Fruit fly (Drosophila melanogaster): ENCODE results near the gene CG7556.

The CG7556 gene

DNA sequence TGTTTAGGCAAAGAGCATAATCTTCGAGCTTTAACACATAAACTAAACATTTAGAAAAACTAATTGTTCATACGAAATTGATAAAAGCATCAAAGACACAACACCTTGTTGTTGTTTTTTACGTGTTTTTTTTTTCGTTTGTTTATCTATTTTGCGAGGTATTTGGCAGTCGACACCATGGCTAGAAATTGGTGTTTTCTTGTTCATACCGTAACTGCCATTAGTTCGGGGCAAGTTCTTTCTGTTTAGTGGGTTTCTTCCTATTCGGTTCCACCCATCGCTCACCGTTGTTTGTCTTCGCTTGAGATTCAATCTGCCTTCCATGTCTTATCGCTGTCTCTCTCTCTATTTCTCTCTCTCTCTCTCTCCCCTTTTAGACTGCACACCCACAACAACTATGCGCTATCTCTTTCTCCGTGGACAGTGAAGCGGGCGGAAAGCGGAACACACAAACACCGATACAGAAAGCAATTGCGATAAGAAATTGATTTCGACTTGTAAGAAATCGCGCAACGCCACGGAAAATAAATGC, 33.1 kb downstream of the CG7556 start:
- TF ChIP-seq CG8478 (optimal IDR thresholded peaks at IDR 0.05) (no peak), CTCF (optimal IDR thresholded peaks at IDR 0.05) (no peak)

DNA sequence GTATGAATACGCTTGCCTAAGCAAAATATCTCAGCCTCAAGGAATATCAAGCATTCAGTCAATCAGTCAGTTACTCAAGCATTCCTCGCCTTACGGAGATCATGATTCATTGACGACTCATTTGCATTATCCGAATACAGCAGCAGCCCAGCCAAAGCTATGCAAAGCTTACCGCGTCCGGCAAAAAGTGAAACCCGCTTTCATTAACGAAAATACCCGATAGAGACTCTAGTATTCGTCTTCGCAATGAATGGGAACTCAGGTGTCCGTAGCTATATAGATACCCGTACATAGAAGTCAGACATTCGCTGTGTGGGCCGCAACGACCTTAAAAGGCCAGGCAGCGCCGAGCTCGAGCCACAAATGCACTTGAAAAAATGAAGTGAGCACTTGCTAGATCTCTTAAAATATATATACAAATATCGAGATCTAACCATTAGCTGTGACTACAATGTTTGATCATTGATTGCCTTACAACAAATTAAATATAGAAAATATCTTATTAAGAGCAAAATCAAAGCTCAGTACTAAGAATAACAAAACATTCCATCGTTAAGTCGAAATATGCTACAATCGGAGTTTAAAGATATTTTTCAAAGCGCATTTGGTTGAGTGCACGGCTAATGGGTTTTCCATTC, 34.7 kb downstream of the CG7556 start:
- TF ChIP-seq CTCF (optimal IDR thresholded peaks at IDR 0.05) (no peak), CG8478 (optimal IDR thresholded peaks at IDR 0.05) (no peak)

DNA sequence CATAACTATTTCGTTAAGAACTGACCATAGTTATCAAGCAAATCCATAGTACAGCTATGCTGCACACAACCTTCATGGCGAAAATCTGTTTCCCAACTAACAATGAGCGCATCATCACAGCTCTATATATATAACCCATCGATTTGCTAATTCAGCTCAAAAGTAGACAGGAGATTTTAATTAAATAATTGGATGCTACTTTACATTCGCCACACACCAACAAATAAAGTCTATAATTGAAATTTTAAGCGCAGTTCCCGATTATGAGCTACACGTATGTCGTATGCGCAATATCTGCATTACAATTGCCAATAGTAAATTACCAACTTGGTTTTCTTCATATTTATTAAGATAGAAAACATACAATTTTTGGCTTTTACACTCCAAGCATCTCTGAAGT, 43.9 kb downstream of the CG7556 start, which contains the start of gene Obp18a:
Gene Obp18a (minus strand): TSS at position 101 of the 400 bp plus-strand sequence.
- TF ChIP-seq CG8478 (optimal IDR thresholded peaks at IDR 0.05), result no peak
- TF ChIP-seq CTCF (optimal IDR thresholded peaks at IDR 0.05), result no peak

DNA sequence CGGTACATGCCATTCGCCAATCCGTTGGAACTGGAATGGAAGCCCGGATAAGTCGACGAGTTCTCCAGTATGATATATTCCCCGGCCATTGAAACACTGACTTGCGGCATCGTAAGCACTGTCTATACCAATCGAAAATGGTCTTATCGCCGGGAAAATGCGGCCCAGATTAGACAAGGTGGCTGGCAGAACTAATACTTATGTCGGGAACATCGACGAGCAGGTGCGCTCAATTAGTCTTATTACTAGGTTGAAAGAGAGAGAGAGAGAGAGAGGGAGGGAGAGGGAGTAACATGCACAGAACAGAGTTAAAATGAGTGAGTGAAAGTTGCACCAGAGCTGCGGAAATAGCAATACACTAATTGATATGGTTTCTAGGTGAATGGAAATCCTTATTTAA, 52.4 kb downstream of the CG7556 start, which contains the start of gene tgy:
Gene tgy (minus strand): TSS at position 101 of the 400 bp plus-strand sequence.
- TF ChIP-seq CTCF (optimal IDR thresholded peaks at IDR 0.05) (no peak), CG8478 (optimal IDR thresholded peaks at IDR 0.05) (no peak)
